Worm (Caenorhabditis elegans) whole organism, L4/young adult: ENCODE data around the gene F20C5.6.

ENCODE experiments used
- W03F9.2 ChIP-seq: fragments of 150-350 bp; optimal IDR thresholded peaks from 2 replicates; lab custom pipeline; 2014; ENCODE audit warnings: missing biosample characterization, missing genetic modification characterization
- him-1 ChIP-seq: sonication (generic microtip); optimal IDR thresholded peaks from 2 replicates; lab custom pipeline; 2016; ENCODE audit warnings: missing genotype, missing genetic modification reagents, missing genetic modification characterization, missing compliant biosample characterization

- peak; percentile 10 for TF ChIP-seq W03F9.2
- TF ChIP-seq him-1 (tag; lab: Kevin White, UChicago), result no peak
These were observed 35.7 kb downstream of the F20C5.6 start for ce11 chrIV:8737354-8737753.
